Fruit fly (Drosophila melanogaster): ENCODE data around the gene CG14431.

CG14431 gene

dm6 chrX:6994473-6995179 lies 86.5 kb downstream of the CG14431 start:
- TF ChIP-seq noc (tag; optimal IDR thresholded peaks at IDR 0.05) = no peak

- TF ChIP-seq noc (tag; optimal IDR thresholded peaks at IDR 0.05) = no peak
Observed at dm6 chrX:6995258-6995657, 87.2 kb downstream of the CG14431 start.

- TF ChIP-seq noc (tag; optimal IDR thresholded peaks at IDR 0.05) = no peak
Observed at dm6 chrX:6996130-6996529, 88.1 kb downstream of the CG14431 start.

DNA sequence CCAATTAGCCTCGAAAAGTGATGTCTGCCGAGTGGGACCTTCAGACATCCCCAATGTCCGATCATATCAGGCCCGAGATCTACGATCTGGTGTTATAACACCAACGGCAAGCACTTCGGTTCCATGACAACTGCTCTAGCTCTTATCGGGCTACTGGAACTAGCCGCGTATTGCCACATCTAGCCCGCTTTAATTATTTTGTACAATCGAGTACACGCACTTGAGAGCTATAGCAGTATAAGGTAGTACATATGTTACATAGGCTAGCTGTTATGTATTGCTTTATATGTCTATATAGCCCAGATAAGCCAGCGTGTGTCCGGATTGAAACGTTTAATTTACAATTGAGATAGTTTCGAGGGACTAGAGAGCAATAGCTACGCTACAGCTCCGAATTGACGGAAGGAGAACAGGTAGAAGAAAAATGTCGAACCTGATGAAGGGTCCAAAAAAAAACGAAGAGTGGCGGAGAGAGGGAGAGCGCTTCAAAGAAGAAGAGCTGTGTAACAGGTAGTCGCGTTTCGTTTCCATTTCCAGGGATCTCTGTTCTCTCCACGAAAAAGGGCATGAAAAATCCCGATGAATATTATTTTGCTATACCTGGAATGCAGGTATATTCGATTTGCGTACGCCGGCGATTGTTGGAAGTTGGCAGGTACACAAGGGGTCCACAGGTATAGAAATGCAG lies 89.0 kb downstream of the CG14431 start:
- no peak for TF ChIP-seq noc (tag; optimal IDR thresholded peaks at IDR 0.05)

- TF ChIP-seq noc (tag; optimal IDR thresholded peaks at IDR 0.05) = no peak
Observed at dm6 chrX:6997653-6998491, 89.8 kb downstream of the CG14431 start.

dm6 chrX:6998492-6998852 lies 90.4 kb downstream of the CG14431 start, which contains the start of gene Inx2:
Gene Inx2, plus strand, starts transcription at chrX:6998672.
- peak; percentile 67 for TF ChIP-seq noc (tag; optimal IDR thresholded peaks at IDR 0.05)

DNA sequence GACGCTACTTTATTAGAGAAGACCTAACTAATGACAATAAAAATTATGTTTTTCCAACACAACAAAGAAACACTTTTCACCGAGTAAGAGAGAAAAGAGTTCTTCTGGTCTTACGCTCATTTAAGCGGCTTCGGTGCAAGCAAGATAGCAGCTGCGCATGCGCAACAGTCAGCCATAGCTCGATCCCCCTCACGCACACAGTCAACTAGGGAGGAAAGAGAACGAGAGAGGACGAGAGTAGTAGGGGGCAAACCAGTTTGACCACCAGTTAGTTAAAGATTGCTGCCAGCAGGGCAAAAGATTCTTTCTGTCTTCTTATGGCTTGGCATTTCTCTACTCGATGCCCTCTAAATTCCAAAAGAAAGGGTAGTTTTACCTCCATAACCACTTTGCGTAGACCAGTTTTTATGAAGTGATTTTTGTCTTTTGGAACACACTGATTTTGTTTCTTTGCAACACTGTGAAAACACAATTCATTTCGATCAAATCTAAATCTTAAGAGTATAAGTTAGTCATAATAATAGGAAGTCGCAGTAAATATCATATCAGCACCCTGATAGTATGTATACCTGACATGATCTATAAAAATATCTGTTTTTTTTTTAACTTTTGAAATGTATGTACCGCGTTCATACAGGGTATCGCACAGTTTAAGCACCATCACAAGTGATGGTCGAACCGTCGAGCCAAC lies 92.5 kb downstream of the CG14431 start:
- TF ChIP-seq noc (tag; optimal IDR thresholded peaks at IDR 0.05) = peak; percentile 54

- TF ChIP-seq noc (tag; optimal IDR thresholded peaks at IDR 0.05) = peak; percentile 27
Observed at dm6 chrX:7001135-7001769, 93.2 kb downstream of the CG14431 start.

dm6 chrX:7004101-7004700 lies 96.1 kb downstream of the CG14431 start:
- TF ChIP-seq noc (tag; optimal IDR thresholded peaks at IDR 0.05) = no peak

DNA sequence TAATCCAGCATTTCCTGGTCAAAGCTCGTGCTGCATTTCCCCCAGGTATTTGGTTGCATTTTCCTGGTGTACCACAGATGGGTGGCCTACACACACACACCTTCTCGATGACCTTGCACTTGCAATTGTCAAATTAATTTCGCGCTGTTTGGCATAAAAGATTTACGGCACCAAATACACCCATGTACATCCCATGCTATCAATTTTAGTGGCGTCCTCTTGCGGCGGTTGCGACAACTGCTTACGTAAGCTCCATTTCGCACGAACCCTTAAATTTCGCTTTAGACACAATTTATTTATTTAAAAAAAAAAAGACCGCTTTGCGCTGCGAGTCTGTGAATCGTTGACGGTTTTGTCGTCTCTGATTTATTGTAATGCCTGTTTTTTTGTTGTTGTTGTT lies 97.4 kb downstream of the CG14431 start:
- no peak for TF ChIP-seq noc (tag; optimal IDR thresholded peaks at IDR 0.05)

- no peak for TF ChIP-seq noc (tag; optimal IDR thresholded peaks at IDR 0.05)
Observed at dm6 chrX:7007693-7008092, 99.6 kb downstream of the CG14431 start.

DNA sequence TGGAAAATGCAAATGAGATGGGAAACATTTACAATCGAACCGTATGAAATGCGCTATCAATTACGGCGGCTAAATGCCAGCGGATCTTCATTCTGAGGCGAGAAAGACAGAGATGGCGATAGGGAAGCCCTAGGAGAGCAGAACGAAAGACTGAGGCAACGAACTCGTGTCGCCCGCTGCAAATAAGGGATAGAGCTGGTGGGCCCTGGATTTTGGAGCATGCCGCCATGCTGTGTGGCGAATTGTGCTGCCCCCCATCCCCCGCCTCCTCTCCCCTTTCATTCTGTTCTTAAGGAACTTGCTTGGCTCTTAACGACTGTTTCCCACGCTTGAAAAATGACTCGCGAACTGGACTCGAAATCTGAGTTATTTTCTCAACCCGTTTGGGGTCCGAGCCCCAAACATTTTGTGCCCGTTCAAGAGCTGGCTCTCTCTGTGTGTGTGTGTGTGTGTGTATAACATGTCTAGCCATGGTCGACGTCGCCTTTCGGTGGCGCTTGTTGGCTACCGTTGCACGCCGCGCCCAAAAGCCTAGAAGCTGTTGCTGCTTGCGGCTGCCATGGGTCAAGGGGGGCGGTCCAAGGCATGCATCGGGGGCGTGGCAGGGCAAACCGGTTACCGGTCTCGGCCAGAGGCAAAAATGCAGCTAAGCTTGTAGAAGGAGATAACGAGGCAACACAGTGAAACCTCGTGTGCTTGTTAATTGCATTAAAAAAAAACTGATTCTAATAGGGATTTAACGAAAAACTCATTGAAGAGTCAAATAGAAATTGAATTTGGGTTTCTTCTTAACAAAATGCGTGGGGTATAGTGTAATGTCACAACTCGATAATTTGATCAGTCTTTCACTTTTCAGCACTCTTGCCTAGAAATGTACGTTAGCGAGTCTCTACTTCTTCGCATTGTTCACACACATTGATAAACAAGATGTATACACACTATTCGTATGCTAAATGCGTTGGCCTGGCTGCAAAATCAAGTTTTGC lies 100.3 kb downstream of the CG14431 start:
- no peak for TF ChIP-seq noc (tag; optimal IDR thresholded peaks at IDR 0.05)

DNA sequence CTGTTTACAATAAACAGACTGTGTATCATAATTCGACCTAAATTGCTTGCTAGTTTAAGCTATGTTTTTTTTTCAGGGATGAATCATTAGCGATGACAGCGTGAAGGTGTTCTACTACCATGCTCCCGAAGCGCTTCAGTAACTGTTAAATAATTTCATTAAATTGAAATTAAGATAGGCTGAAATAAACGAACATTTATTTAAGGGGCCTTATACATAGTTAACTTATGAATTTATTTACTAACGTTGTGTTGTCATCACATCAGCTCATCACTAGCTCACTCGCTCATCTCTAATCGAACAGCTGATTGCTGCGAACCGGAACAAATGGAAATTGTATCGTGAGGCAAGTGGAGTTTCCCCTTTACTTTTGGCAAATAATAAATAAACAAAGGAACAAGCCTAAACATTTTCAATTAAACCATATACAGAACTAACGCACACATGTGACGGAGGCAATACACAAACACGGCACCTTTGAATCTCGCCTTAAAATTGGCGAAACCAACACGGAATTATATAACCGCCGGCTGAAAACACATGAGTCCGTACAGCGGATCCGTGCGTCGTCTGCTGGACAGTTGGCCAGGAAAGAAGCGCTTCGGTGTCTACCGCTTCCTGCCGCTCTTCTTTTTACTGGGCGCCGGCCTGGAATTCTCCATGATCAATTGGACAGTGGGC lies 103.1 kb downstream of the CG14431 start, which contains the start of the genes cm, sloth1 and sloth2:
Gene cm (minus strand): TSS at position 83 of the 681 bp plus-strand sequence.
Gene sloth1 (plus strand): TSS at position 295 of the 681 bp plus-strand sequence.
Gene sloth2 (plus strand): TSS at position 295 of the 681 bp plus-strand sequence.
- TF ChIP-seq noc (tag; optimal IDR thresholded peaks at IDR 0.05) = peak; percentile 85

Data from whole organism, larva.